Fruit fly (Drosophila melanogaster) whole organism, embryonic: ENCODE results near the gene CG33784.

Experiments
- Ada2b ChIP-seq: fragments of 200-800 bp; sonication (Bioruptor generic); IDR thresholded peaks from 2 replicates; pipeline ENCODE4 v1.3.6; 2022; ENCODE audit warnings: missing biosample characterization, missing genetic modification characterization
- Atf3 ChIP-seq: fragments of 200-800 bp; sonication (Bioruptor generic); optimal IDR thresholded peaks from 3 replicates; lab custom pipeline; 2016; ENCODE audit warnings: missing biosample characterization, missing genetic modification characterization
- CG10209 ChIP-seq: fragments of 200-800 bp; sonication (Bioruptor generic); optimal IDR thresholded peaks from 3 replicates; lab custom pipeline; 2017; ENCODE audit warnings: missing biosample characterization, mild to moderate bottlenecking, missing genetic modification characterization, missing genetic modification reagents
- CG10979 ChIP-seq: fragments of 200-800 bp; sonication (Bioruptor generic); optimal IDR thresholded peaks from 2 replicates; lab custom pipeline; 2018; ENCODE audit warnings: missing biosample characterization, mild to moderate bottlenecking, missing genetic modification characterization, moderate library complexity
- CG11085 ChIP-seq: fragments of 200-800 bp; sonication (Bioruptor generic); IDR thresholded peaks from 2 replicates; pipeline ENCODE4 v1.3.6; 2022; ENCODE audit warnings: missing biosample characterization, missing genetic modification characterization
- CG11093 ChIP-seq: fragments of 200-800 bp; sonication (Bioruptor generic); IDR thresholded peaks from 3 replicates; pipeline ENCODE4 v1.3.6; 2022; ENCODE audit warnings: missing biosample characterization, missing genetic modification characterization
- CG11504 ChIP-seq: fragments of 200-800 bp; sonication (Bioruptor generic); optimal IDR thresholded peaks from 3 replicates; lab custom pipeline; 2019; ENCODE audit warnings: missing biosample characterization, mild to moderate bottlenecking, missing genetic modification characterization, moderate library complexity
- CG13287 ChIP-seq: fragments of 200-800 bp; sonication (Bioruptor generic); IDR thresholded peaks from 2 replicates; pipeline ENCODE4 v1.3.6; 2022; ENCODE audit warnings: missing biosample characterization, missing genetic modification characterization; ENCODE audit not compliant: partially characterized antibody
- CG14441 ChIP-seq: fragments of 200-800 bp; sonication (Bioruptor generic); IDR thresholded peaks from 2 replicates; pipeline ENCODE4 v1.3.6; 2022; ENCODE audit warnings: missing biosample characterization, missing genetic modification characterization
- CG2889 ChIP-seq: fragments of 200-800 bp; sonication (Bioruptor generic); IDR thresholded peaks from 3 replicates; pipeline ENCODE4 v1.3.6; 2022; ENCODE audit warnings: missing biosample characterization, missing genetic modification characterization
- CG30403 ChIP-seq: fragments of 200-800 bp; sonication (Bioruptor generic); optimal IDR thresholded peaks from 3 replicates; lab custom pipeline; 2016; ENCODE audit warnings: missing biosample characterization, missing genetic modification characterization
- CG3281 ChIP-seq: fragments of 200-800 bp; sonication (Bioruptor generic); optimal IDR thresholded peaks from 3 replicates; lab custom pipeline; 2017; ENCODE audit warnings: missing biosample characterization, mild to moderate bottlenecking, missing genetic modification characterization
- CG4360 ChIP-seq: fragments of 200-800 bp; sonication (Bioruptor generic); IDR thresholded peaks from 2 replicates; pipeline ENCODE4 v1.3.6; 2022; ENCODE audit warnings: missing biosample characterization, missing genetic modification characterization
- CG7271 ChIP-seq: fragments of 200-800 bp; sonication (Bioruptor generic); optimal IDR thresholded peaks from 2 replicates; lab custom pipeline; 2018; ENCODE audit warnings: missing biosample characterization, mild to moderate bottlenecking, missing genetic modification characterization, moderate library complexity
- CG7556 ChIP-seq: fragments of 200-800 bp; sonication (Bioruptor generic); optimal IDR thresholded peaks from 2 replicates; lab custom pipeline; 2017; ENCODE audit warnings: missing biosample characterization, mild to moderate bottlenecking, missing genetic modification characterization
- CG9609 ChIP-seq: fragments of 200-800 bp; sonication (Bioruptor generic); optimal IDR thresholded peaks from 3 replicates; lab custom pipeline; 2016; ENCODE audit warnings: missing biosample characterization, missing genetic modification characterization
- D19A ChIP-seq: fragments of 200-800 bp; optimal IDR thresholded peaks from 3 replicates; lab custom pipeline; 2019; ENCODE audit warnings: missing biosample characterization, mild to moderate bottlenecking, missing genetic modification characterization, moderate library complexity
- Dbx ChIP-seq: fragments of 200-800 bp; sonication (Bioruptor generic); IDR thresholded peaks from 3 replicates; pipeline ENCODE4 v1.3.6; 2022; ENCODE audit warnings: missing biosample characterization, missing genetic modification characterization
- Dref ChIP-seq: fragments of 200-800 bp; sonication (Bioruptor generic); IDR thresholded peaks from 2 replicates; pipeline ENCODE4 v1.3.6; 2022; ENCODE audit warnings: missing biosample characterization, missing genetic modification characterization
- Fer1 ChIP-seq: fragments of 200-800 bp; sonication (Bioruptor generic); optimal IDR thresholded peaks from 2 replicates; lab custom pipeline; 2017; ENCODE audit warnings: missing biosample characterization, mild to moderate bottlenecking, missing genetic modification characterization
- Gug ChIP-seq: fragments of 200-800 bp; sonication (Bioruptor generic); IDR thresholded peaks from 4 replicates; pipeline ENCODE4 v1.3.6; 2022; ENCODE audit warnings: missing biosample characterization, missing genetic modification characterization
- H15 ChIP-seq: fragments of 200-800 bp; sonication (Bioruptor generic); IDR thresholded peaks from 3 replicates; pipeline ENCODE4 v1.3.6; 2022; ENCODE audit warnings: missing biosample characterization, missing genetic modification characterization
- Hey ChIP-seq: fragments of 200-800 bp; sonication (Bioruptor generic); optimal IDR thresholded peaks from 3 replicates; lab custom pipeline; 2018; ENCODE audit warnings: missing biosample characterization, mild to moderate bottlenecking, missing genetic modification characterization
- Hr78 ChIP-seq, 2 experiments: fragments of 200-800 bp in 1 of 2; fragments of >200 bp in 1 of 2; sonication (Bioruptor generic) in 1 of 2; optimal IDR thresholded peaks; 2 replicates each; lab custom pipeline; 2017 to 2019; ENCODE audit warnings: missing biosample characterization in 2 of 2, missing genetic modification characterization in 2 of 2, mild to moderate bottlenecking in 1 of 2, moderate library complexity in 1 of 2
- Pdp1 ChIP-seq, 2 experiments: fragments of 200-800 bp; sonication (Bioruptor generic); optimal IDR thresholded peaks; 3 replicates each; lab custom pipeline; 2016; ENCODE audit warnings: missing biosample characterization in 2 of 2, missing genetic modification characterization in 2 of 2, mild to moderate bottlenecking in 1 of 2, moderate library complexity in 1 of 2
- Sox100B ChIP-seq: fragments of 200-800 bp; sonication (Bioruptor generic); optimal IDR thresholded peaks from 3 replicates; lab custom pipeline; 2018; ENCODE audit warnings: missing biosample characterization, mild to moderate bottlenecking, missing genetic modification characterization
- Vsx1 ChIP-seq: fragments of 200-800 bp; sonication (Bioruptor generic); optimal IDR thresholded peaks from 2 replicates; lab custom pipeline; 2017; ENCODE audit warnings: missing biosample characterization, mild to moderate bottlenecking, missing genetic modification characterization, missing genetic modification reagents
- aop ChIP-seq: fragments of 200-800 bp; sonication (Bioruptor generic); IDR thresholded peaks from 2 replicates; pipeline ENCODE4 v1.3.6; 2022; ENCODE audit warnings: missing biosample characterization, missing genetic modification characterization
- bigmax ChIP-seq: fragments of 200-800 bp; sonication (Bioruptor generic); optimal IDR thresholded peaks from 2 replicates; lab custom pipeline; 2018; ENCODE audit warnings: missing biosample characterization, mild to moderate bottlenecking, missing genetic modification characterization
- cad ChIP-seq: fragments of >200 bp; optimal IDR thresholded peaks from 2 replicates; lab custom pipeline; 2017; ENCODE audit warnings: missing biosample characterization, missing genetic modification characterization
- crol ChIP-seq: fragments of 200-800 bp; sonication (Bioruptor generic); IDR thresholded peaks from 2 replicates; pipeline ENCODE4 v1.3.6; 2022; ENCODE audit warnings: missing biosample characterization, missing genetic modification characterization
- cwo ChIP-seq: fragments of 200-800 bp; sonication (Bioruptor generic); optimal IDR thresholded peaks from 3 replicates; lab custom pipeline; 2017; ENCODE audit warnings: missing biosample characterization, missing genetic modification characterization, mild to moderate bottlenecking, moderate library complexity, missing genetic modification reagents
- en ChIP-seq: fragments of 200-800 bp; sonication (Bioruptor generic); optimal IDR thresholded peaks from 2 replicates; lab custom pipeline; 2016; ENCODE audit warnings: missing biosample characterization, missing genetic modification characterization
- klu ChIP-seq: fragments of 200-800 bp; sonication (Bioruptor generic); IDR thresholded peaks from 2 replicates; pipeline ENCODE4 v1.3.6; 2022; ENCODE audit warnings: missing biosample characterization, missing genetic modification characterization
- kni ChIP-seq: fragments of 200-800 bp; sonication (Bioruptor generic); optimal IDR thresholded peaks from 3 replicates; lab custom pipeline; 2017; ENCODE audit warnings: mild to moderate bottlenecking, missing biosample characterization, missing genetic modification reagents, missing genetic modification characterization
- nerfin-2 ChIP-seq: fragments of 200-800 bp; sonication (Bioruptor generic); IDR thresholded peaks from 2 replicates; pipeline ENCODE4 v1.3.6; 2022; ENCODE audit warnings: missing biosample characterization, missing genetic modification characterization; ENCODE audit not compliant: partially characterized antibody
- otp ChIP-seq: fragments of 200-800 bp; sonication (Bioruptor generic); IDR thresholded peaks from 3 replicates; pipeline ENCODE4, ENCODE4 v1.3.6; 2022; ENCODE audit warnings: missing biosample characterization, missing genetic modification characterization
- pb ChIP-seq: fragments of 200-800 bp; sonication (Bioruptor generic); optimal IDR thresholded peaks from 3 replicates; lab custom pipeline; 2016; ENCODE audit warnings: missing biosample characterization, missing genetic modification characterization
- pnt ChIP-seq: fragments of 200-800 bp; sonication (Bioruptor generic); optimal IDR thresholded peaks from 3 replicates; lab custom pipeline; 2016; ENCODE audit warnings: missing biosample characterization, missing genetic modification characterization
- rib ChIP-seq: fragments of 200-800 bp; sonication (Bioruptor generic); IDR thresholded peaks from 2 replicates; pipeline ENCODE4 v1.3.6; 2022; ENCODE audit warnings: missing biosample characterization, missing genetic modification characterization
- sd ChIP-seq: fragments of 200-800 bp; sonication (Bioruptor generic); optimal IDR thresholded peaks from 3 replicates; lab custom pipeline; 2018; ENCODE audit warnings: missing biosample characterization, mild to moderate bottlenecking, missing genetic modification characterization, moderate library complexity
- tgo ChIP-seq: fragments of 200-800 bp; sonication (Bioruptor generic); IDR thresholded peaks from 3 replicates; pipeline ENCODE4 v1.3.6; 2022; ENCODE audit warnings: missing biosample characterization, missing genetic modification characterization
- tio ChIP-seq: fragments of 200-800 bp; sonication (Bioruptor generic); optimal IDR thresholded peaks from 2 replicates; lab custom pipeline; 2017; ENCODE audit warnings: missing biosample characterization, missing genetic modification characterization, inconsistent platforms
- yki ChIP-seq: fragments of >200 bp; optimal IDR thresholded peaks from 3 replicates; lab custom pipeline; 2018

Gene CG33784

dm6 chr3R:10097531-10098295, 30.0 kb downstream of the CG33784 start (continued):
- TF ChIP-seq CG10979 (peak; percentile 21), Gug (peak; percentile 58; the same call in 2 of the 4 replicates), cad (GFP tag; lab: Kevin White, UChicago) (no peak), CG11504 (tag; lab: Kevin White, UChicago) (peak; percentile 79), CG13287 (GFP tag; lab: Robert Waterston, UW) (no peak; the same call in 1 of the 2 replicates), Fer1 (GFP tag; lab: Kevin White, UChicago) (peak; percentile 76)

- no peak for TF ChIP-seq aop (GFP tag; lab: Robert Waterston, UW)
- TF ChIP-seq Atf3 (GFP tag; lab: Kevin White, UChicago) = no peak
- TF ChIP-seq tio (GFP tag; lab: Kevin White, UChicago) = peak; percentile 4
- TF ChIP-seq CG7271 (tag; lab: Kevin White, UChicago) = no peak
- TF ChIP-seq rib = no peak
- TF ChIP-seq tgo (GFP tag; lab: Robert Waterston, UW) = 0 out of 3 replicates have a peak, but pooled peaks have one; percentile 6
- TF ChIP-seq Vsx1 (GFP tag; lab: Kevin White, UChicago) = peak; percentile 71
- no peak for TF ChIP-seq en
- no peak for TF ChIP-seq bigmax (GFP tag; lab: Kevin White, UChicago)
- peak; percentile 15 for TF ChIP-seq Sox100B (GFP tag; lab: Kevin White, UChicago)
- peak; percentile 75; the same call in 2 of the 3 replicates for TF ChIP-seq otp (GFP tag; lab: Robert Waterston, UW)
- peak; percentile 37 for TF ChIP-seq sd (tag; lab: Kevin White, UChicago)
- no peak for TF ChIP-seq yki (lab: Kevin White, UChicago)
- no peak for TF ChIP-seq CG11085 (GFP tag; lab: Robert Waterston, UW)
- TF ChIP-seq CG11093 (GFP tag; lab: Robert Waterston, UW) = no peak
- 0 out of 2 replicates have a peak, but pooled peaks have one; percentile 1 for TF ChIP-seq CG4360 (GFP tag; lab: Robert Waterston, UW)
- TF ChIP-seq CG14441 = no peak
- peak in 1 of 2 experiments; percentile 22 for TF ChIP-seq Pdp1 (GFP tag; optimal IDR thresholded peaks at IDR 0.05; lab: Kevin White, UChicago)
- 0 out of 2 replicates have a peak, but pooled peaks have one; percentile 14 for TF ChIP-seq nerfin-2 (GFP tag; lab: Robert Waterston, UW)
- TF ChIP-seq klu (GFP tag; lab: Robert Waterston, UW) = 0 out of 2 replicates have a peak, but pooled peaks have one; percentile 5
- TF ChIP-seq Hr78 (GFP tag; optimal IDR thresholded peaks at IDR 0.05; lab: Kevin White, UChicago) = peak in 1 of 2 experiments; percentile 73
- TF ChIP-seq Dbx (GFP tag; lab: Robert Waterston, UW) = 0 out of 3 replicates have a peak, but pooled peaks have one; percentile 3
- peak; percentile 36 for TF ChIP-seq CG7556 (GFP tag; lab: Kevin White, UChicago)
- no peak for TF ChIP-seq D19A (tag; lab: Kevin White, UChicago)
- peak; percentile 19 for TF ChIP-seq CG3281 (GFP tag; lab: Kevin White, UChicago)
- peak; percentile 54; the same call in 1 of the 2 replicates for TF ChIP-seq crol (GFP tag; lab: Robert Waterston, UW)
- 0 out of 3 replicates have a peak, but pooled peaks have one; percentile 2 for TF ChIP-seq H15 (GFP tag; lab: Robert Waterston, UW)
- TF ChIP-seq pnt (GFP tag; lab: Kevin White, UChicago) = no peak
- TF ChIP-seq kni (GFP tag; lab: Kevin White, UChicago) = peak; percentile 22
- peak; percentile 29 for TF ChIP-seq cwo
- TF ChIP-seq Dref (GFP tag; lab: Robert Waterston, UW) = no peak
- no peak for TF ChIP-seq CG30403 (GFP tag; lab: Kevin White, UChicago)
- TF ChIP-seq pb (GFP tag; lab: Kevin White, UChicago) = no peak
- TF ChIP-seq Ada2b = no peak
- TF ChIP-seq Hey (tag; lab: Kevin White, UChicago) = no peak
- peak; percentile 21 for TF ChIP-seq CG10209 (GFP tag; lab: Kevin White, UChicago)
- peak; percentile 2 for TF ChIP-seq CG9609 (GFP tag; lab: Kevin White, UChicago)
- no peak for TF ChIP-seq CG2889
- TF ChIP-seq, all 482 proteins: peak for 20
Measured at dm6 chr3R:10098296-10098675, 30.6 kb downstream of the CG33784 start.
